Fruit fly (Drosophila melanogaster): Measurements from ENCODE around the gene TwdlY.

DNA sequence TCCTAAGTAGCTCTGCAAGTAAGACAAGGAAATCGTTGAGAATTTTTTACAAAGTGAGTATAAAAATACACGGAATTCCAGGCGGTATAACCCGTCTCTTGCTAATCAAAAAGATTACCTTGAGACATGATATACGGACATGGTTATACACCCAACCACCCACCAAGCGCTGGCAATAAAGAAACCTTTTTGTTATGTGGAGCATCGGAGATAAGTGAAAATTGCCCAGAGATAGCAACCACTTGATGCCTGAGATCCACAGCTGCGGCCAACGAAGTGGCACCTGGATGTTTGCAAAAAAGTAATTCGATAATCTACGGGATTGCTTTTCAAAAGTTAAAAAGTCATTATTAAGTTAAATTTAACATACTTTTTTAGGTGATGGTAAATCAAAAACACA, 11.2 kb downstream of the TwdlY start:
- no peak for TF ChIP-seq EcR (GFP tag; optimal IDR thresholded peaks at IDR 0.05)
- TF ChIP-seq psq (optimal IDR thresholded peaks at IDR 0.05) = no peak
- no peak for TF ChIP-seq usp (GFP tag; optimal IDR thresholded peaks at IDR 0.05)
